Fruit fly (Drosophila melanogaster): ENCODE results near the gene lmgB.

The lmgB gene

dm6 chr2L:8552472-8552871 is 24.1 kb upstream of the lmgB start (continued):
- TF ChIP-seq nom (GFP tag; optimal IDR thresholded peaks at IDR 0.05) (no peak), bigmax (GFP tag; optimal IDR thresholded peaks at IDR 0.05) (no peak), nmo (GFP tag; optimal IDR thresholded peaks at IDR 0.05) (peak; percentile 39), Usf (GFP tag; optimal IDR thresholded peaks at IDR 0.05) (no peak), CG2712 (tag; optimal IDR thresholded peaks at IDR 0.05) (peak; percentile 62), zf30C (GFP tag; optimal IDR thresholded peaks at IDR 0.05) (no peak), E2f1 (GFP tag; IDR thresholded peaks at IDR 0.05) (peak; percentile 21; the same call in 1 of the 2 replicates), CG3995 (GFP tag; optimal IDR thresholded peaks at IDR 0.05) (no peak), BtbVII (GFP tag; optimal IDR thresholded peaks at IDR 0.05) (no peak), zen (tag; optimal IDR thresholded peaks at IDR 0.05) (no peak), grau (tag; optimal IDR thresholded peaks at IDR 0.05) (peak; percentile 28), CG18599 (GFP tag; optimal IDR thresholded peaks at IDR 0.05) (peak; percentile 22), PHDP (tag; optimal IDR thresholded peaks at IDR 0.05) (peak; percentile 18), CG11093 (GFP tag; IDR thresholded peaks at IDR 0.05) (no peak; the same call in 2 of the 3 replicates), klu (GFP tag; IDR thresholded peaks at IDR 0.05) (no peak), CG3726 (GFP tag; IDR thresholded peaks at IDR 0.05) (no peak), trem (tag; optimal IDR thresholded peaks at IDR 0.05) (peak; percentile 29), ind (GFP tag; optimal IDR thresholded peaks at IDR 0.05) (peak; percentile 30), CG4282 (GFP tag; optimal IDR thresholded peaks at IDR 0.05) (no peak), Rx (GFP tag; IDR thresholded peaks at IDR 0.05) (no peak), CG7987 (GFP tag; optimal IDR thresholded peaks at IDR 0.05) (no peak), Hsf (GFP tag; optimal IDR thresholded peaks at IDR 0.05) (no peak), trh (GFP tag; optimal IDR thresholded peaks at IDR 0.05) (no peak), lbe (GFP tag; optimal IDR thresholded peaks at IDR 0.05) (no peak), az2 (GFP tag; optimal IDR thresholded peaks at IDR 0.05) (peak; percentile 21), Dref (GFP tag; IDR thresholded peaks at IDR 0.05) (no peak), hb (GFP tag; IDR thresholded peaks at IDR 0.05; ENCODE audit: partially characterized antibody) (no peak), Bteb2 (GFP tag; optimal IDR thresholded peaks at IDR 0.05) (no peak), CG30020 (tag; optimal IDR thresholded peaks at IDR 0.05) (no peak), CG18262 (tag; optimal IDR thresholded peaks at IDR 0.05) (peak; percentile 54), Chrac-16 (GFP tag; optimal IDR thresholded peaks at IDR 0.05) (peak; percentile 24), otp (GFP tag; IDR thresholded peaks at IDR 0.05) (no peak), CkIIα-i1 (GFP tag; IDR thresholded peaks at IDR 0.05) (no peak), Camta (GFP tag; optimal IDR thresholded peaks at IDR 0.05) (no peak), pros (GFP tag; optimal IDR thresholded peaks at IDR 0.05) (no peak), CG1603 (tag; optimal IDR thresholded peaks at IDR 0.05) (peak; percentile 47), knrl (GFP tag; IDR thresholded peaks at IDR 0.05; ENCODE audit: partially characterized antibody) (no peak), CG17361 (GFP tag; IDR thresholded peaks at IDR 0.05) (peak; percentile 54), CG33213 (GFP tag; optimal IDR thresholded peaks at IDR 0.05) (no peak), zfh1 (GFP tag; IDR thresholded peaks at IDR 0.05) (peak; percentile 61; the same call in 2 of the 3 replicates), CG4404 (GFP tag; IDR thresholded peaks at IDR 0.05) (no peak), dm (GFP tag; optimal IDR thresholded peaks at IDR 0.05) (no peak), CG13624 (GFP tag; optimal IDR thresholded peaks at IDR 0.05) (no peak), dmrt11E (tag; optimal IDR thresholded peaks at IDR 0.05) (peak; percentile 63), usp (GFP tag; optimal IDR thresholded peaks at IDR 0.05) (no peak), sob (GFP tag; IDR thresholded peaks at IDR 0.05) (no peak), CG1832 (GFP tag; optimal IDR thresholded peaks at IDR 0.05) (no peak), odd (GFP tag; optimal IDR thresholded peaks at IDR 0.05) (no peak), CG15601 (tag; optimal IDR thresholded peaks at IDR 0.05) (no peak), CG31224 (GFP tag; IDR thresholded peaks at IDR 0.05) (no peak), CG8290 (GFP tag; optimal IDR thresholded peaks at IDR 0.05) (no peak), CG8290 (tag; optimal IDR thresholded peaks at IDR 0.05) (peak in 1 of 2 experiments; percentile 18)
